Worm (Caenorhabditis elegans): ENCODE data around the gene F31E8.4.
A peak's percentile ranks its signal among the peaks of the same experiment; 100 is the strongest.

- no peak for TF ChIP-seq ztf-23 (GFP tag; IDR thresholded peaks at IDR 0.05)
- TF ChIP-seq ztf-29 (GFP tag; IDR thresholded peaks at IDR 0.05): 0 out of 2 replicates have a peak, but pooled peaks have one; percentile 44
- TF ChIP-seq ref-1 (GFP tag; conservative IDR thresholded peaks at IDR 0.05): no peak
- TF ChIP-seq klf-2 (GFP tag; conservative IDR thresholded peaks at IDR 0.05): no peak
- no peak for TF ChIP-seq flt-1 (GFP tag; IDR thresholded peaks at IDR 0.05)
Observed at ce11 chrII:6825732-6826131, 25.8 kb upstream of the F31E8.4 start.

Data from whole organism, midembryonic.